Worm (Caenorhabditis elegans): Measurements from ENCODE around the gene W04H10.2.
A peak's percentile ranks its signal among the peaks of the same experiment; 100 is the strongest.

W04H10.2 gene

DNA sequence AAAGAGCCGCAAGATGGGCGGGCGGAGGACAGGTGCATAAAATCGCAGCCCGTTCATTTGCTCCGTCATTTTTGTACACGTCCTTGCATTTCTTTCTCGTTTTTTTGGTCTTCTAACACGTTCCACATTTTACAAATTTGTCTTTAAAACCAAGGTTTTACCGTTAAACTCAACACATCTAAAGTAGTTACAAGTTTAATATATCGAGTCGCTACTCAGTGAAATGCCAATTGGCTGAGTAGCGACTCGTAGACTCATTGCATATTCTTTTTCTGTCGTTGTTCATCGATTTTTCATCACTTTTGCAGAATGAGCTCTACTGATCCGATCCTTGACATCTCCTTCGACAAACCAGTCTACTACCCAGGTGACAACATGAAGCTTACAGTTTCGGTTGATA is 21.8 kb downstream of the W04H10.2 start, which contains the start of gene arrd-1:
TSS of gene arrd-1 (plus strand) at position 301 of the 400 bp plus-strand sequence.
- TF ChIP-seq gmeb-2 (tag; optimal IDR thresholded peaks at IDR 0.05) (no peak), mec-3 (tag; optimal IDR thresholded peaks at IDR 0.05; ENCODE audit: borderline replicate concordance) (no peak), ttx-3 (tag; optimal IDR thresholded peaks at IDR 0.05) (no peak), C08G9.2 (tag; optimal IDR thresholded peaks at IDR 0.05) (no peak)

DNA sequence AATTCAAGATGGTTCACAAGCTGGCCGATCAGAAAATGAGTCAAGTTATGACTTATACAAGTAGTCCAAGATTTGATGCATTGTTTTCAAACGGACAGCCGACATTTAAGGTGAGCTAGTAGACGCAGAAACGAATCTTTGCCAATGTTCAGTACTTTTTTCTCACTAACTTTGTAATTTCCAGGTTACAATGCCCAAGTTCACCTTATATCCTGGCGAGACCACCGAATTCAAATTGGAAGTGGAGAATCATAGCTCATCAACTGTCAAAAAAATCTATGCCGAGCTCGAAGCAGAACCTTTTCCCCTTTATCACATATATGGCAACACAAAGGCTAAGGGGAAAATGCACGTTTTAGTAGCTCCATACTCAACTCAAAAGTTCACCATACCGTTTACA is 22.5 kb downstream of the W04H10.2 start:
- TF ChIP-seq ceh-6 (GFP tag; optimal IDR thresholded peaks at IDR 0.05), result no peak
- TF ChIP-seq ceh-48 (tag; optimal IDR thresholded peaks at IDR 0.05), result no peak

DNA sequence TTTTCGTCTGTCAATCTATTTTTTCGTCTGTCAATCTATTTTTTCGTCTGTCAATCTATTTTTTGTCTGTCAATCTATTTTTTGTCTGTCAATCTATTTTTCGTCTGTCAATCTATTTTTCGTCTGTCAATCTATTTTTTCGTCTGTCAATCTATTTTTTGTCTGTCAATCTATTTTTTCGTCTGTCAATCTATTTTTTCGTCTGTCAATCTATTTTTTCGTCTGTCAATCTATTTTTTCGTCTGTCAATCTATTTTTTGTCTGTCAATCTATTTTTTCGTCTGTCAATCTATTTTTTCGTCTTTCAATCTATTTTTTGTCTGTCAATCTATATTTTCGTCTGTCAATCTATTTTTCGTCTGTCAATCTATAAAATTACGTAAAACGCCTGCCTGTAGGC is 24.1 kb downstream of the W04H10.2 start:
- TF ChIP-seq ceh-45 (GFP tag; IDR thresholded peaks at IDR 0.05), result 0 out of 2 replicates have a peak, but pooled peaks have one; percentile 50

DNA sequence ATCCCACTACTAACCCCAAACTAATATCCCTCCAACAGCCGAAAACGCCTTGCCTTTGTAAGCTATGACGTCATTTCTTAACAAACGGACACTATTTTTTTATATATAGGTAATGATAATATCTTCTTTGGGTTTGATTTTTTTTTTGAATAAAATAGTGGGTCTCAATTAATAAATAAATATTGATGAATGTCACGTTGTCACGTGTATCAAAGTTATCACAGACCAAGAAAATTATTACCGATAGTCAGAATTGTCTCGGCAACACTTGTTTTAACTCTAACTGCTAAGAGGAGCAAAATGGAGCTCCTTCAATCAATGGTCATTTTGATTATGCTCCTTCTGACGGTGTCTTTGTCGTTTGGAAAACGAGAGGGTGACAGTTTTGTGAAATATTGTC is 28.6 kb downstream of the W04H10.2 start, which contains the start of gene T04B8.1:
TSS of gene T04B8.1 (plus strand) at position 301 of the 400 bp plus-strand sequence.
- no peak for TF ChIP-seq ceh-45 (GFP tag; IDR thresholded peaks at IDR 0.05)
- no peak for TF ChIP-seq elt-4 (tag; optimal IDR thresholded peaks at IDR 0.05)
- TF ChIP-seq sox-2 (GFP tag; IDR thresholded peaks at IDR 0.05), result no peak
- TF ChIP-seq ref-2 (tag; optimal IDR thresholded peaks at IDR 0.05), result no peak
- no peak for TF ChIP-seq lim-6 (tag; optimal IDR thresholded peaks at IDR 0.05)
- no peak for TF ChIP-seq T23F11.4 (GFP tag; optimal IDR thresholded peaks at IDR 0.05)
- TF ChIP-seq dmd-4 (tag; optimal IDR thresholded peaks at IDR 0.05; ENCODE audit: borderline replicate concordance), result no peak

DNA sequence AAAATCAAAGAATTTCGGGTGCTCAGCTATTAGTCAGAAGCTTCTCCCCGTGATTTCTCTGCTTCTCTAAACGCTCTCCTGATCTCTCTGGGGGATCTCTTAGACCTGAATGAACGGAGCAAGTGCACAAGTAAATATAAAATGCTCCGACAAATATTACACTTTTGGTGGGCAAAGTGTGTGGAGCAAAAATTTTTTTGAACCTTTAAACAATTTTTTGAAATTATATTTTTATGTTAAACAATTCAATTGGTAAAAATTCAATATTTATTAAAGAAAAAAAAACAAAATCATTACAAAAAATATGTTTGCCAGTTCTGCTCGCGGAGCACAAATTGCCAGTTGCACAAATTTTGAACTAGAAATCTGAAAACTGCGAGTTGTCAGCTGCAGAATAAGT is 34.1 kb downstream of the W04H10.2 start, which contains the start of gene K07E8.6:
TSS of gene K07E8.6 (minus strand) at position 101 of the 400 bp plus-strand sequence.
- TF ChIP-seq ets-4 (tag; optimal IDR thresholded peaks at IDR 0.05), result no peak
- no peak for TF ChIP-seq npax-4 (tag; optimal IDR thresholded peaks at IDR 0.05)
- no peak for TF ChIP-seq ref-2 (tag; optimal IDR thresholded peaks at IDR 0.05)
- no peak for TF ChIP-seq madf-2 (tag; optimal IDR thresholded peaks at IDR 0.05)
- TF ChIP-seq mec-3 (tag; optimal IDR thresholded peaks at IDR 0.05; ENCODE audit: borderline replicate concordance), result no peak
- no peak for TF ChIP-seq ceh-6 (GFP tag; optimal IDR thresholded peaks at IDR 0.05)
- no peak for TF ChIP-seq dve-1 (tag; optimal IDR thresholded peaks at IDR 0.05)
- no peak for TF ChIP-seq T23F11.4 (GFP tag; optimal IDR thresholded peaks at IDR 0.05)
- TF ChIP-seq fax-1 (tag; optimal IDR thresholded peaks at IDR 0.05), result no peak
- no peak for TF ChIP-seq lim-6 (tag; optimal IDR thresholded peaks at IDR 0.05)
- TF ChIP-seq C08G9.2 (tag; optimal IDR thresholded peaks at IDR 0.05), result no peak
- TF ChIP-seq ceh-34 (tag; optimal IDR thresholded peaks at IDR 0.05), result no peak
- no peak for TF ChIP-seq nhr-232 (tag; optimal IDR thresholded peaks at IDR 0.05)

DNA sequence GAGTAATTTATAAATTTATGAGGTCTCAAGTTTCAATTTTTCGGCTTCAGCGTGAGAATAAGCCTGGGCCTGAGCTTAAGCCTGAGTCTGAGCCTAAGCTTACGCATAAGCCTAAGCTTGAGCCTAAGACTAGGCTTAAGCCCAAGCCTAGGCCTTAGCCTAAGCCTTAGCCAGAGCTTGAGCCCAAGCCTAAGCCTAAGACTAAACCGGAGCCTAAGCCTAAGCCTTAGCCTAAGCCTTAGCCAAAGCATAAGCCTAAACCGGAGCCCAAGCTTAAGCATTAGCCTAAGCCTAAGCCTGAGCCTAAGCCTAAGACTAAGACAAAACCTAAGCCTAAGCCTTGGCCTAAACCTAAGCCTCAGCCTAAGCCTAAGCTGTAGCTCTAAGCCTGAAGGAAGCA is 38.4 kb downstream of the W04H10.2 start:
- no peak for TF ChIP-seq ref-2 (tag; optimal IDR thresholded peaks at IDR 0.05)
- peak; percentile 80 for TF ChIP-seq dve-1 (tag; optimal IDR thresholded peaks at IDR 0.05)

DNA sequence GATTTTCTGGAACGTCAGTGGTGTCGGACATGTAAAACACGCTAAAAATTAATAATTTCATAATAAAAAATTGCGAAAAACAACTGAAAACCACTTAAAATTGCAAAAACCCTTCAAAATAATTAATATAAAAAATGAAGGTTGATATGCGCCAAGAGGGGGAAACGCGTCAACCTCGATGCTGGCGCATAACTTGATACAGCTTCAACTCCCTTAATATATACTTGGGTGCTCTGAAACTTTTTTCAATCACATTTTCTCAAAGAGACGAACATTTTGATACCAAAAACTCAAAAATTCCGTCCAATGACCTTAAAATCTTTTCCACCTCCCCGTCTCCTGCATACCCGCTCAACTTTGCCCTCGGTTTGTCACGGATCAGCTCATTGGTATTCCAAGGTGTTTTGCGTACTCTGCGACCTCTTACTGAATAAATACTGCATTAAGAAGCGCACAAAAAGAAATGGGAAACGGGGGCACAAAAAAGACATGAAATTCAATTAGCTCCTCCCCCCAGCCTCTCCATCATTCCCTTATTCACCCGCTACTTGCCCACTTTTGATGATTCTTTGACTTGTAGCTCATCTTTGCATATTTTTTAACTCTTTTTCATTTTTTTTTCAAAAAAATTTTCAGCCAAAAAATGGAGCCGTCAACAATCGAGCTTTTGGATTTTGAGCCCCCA is 45.1 kb downstream of the W04H10.2 start, which contains the start of the genes K07E8.7 and frpr-14:
TSS of gene K07E8.7 (minus strand) at position 47 of the 685 bp plus-strand sequence.
TSS of gene frpr-14 (plus strand) at position 635 of the 685 bp plus-strand sequence.
- no peak for TF ChIP-seq lim-6 (tag; optimal IDR thresholded peaks at IDR 0.05)
- no peak for TF ChIP-seq dmd-4 (tag; optimal IDR thresholded peaks at IDR 0.05; ENCODE audit: borderline replicate concordance)
- no peak for TF ChIP-seq ceh-2 (tag; optimal IDR thresholded peaks at IDR 0.05)
- TF ChIP-seq T23F11.4 (GFP tag; optimal IDR thresholded peaks at IDR 0.05), result no peak
- no peak for TF ChIP-seq K02D7.2 (tag; optimal IDR thresholded peaks at IDR 0.05)
- no peak for TF ChIP-seq tbx-2 (tag; optimal IDR thresholded peaks at IDR 0.05)
- TF ChIP-seq pax-1 (tag; optimal IDR thresholded peaks at IDR 0.05), result no peak
- peak; percentile 27 for TF ChIP-seq unc-42 (tag; optimal IDR thresholded peaks at IDR 0.05)

DNA sequence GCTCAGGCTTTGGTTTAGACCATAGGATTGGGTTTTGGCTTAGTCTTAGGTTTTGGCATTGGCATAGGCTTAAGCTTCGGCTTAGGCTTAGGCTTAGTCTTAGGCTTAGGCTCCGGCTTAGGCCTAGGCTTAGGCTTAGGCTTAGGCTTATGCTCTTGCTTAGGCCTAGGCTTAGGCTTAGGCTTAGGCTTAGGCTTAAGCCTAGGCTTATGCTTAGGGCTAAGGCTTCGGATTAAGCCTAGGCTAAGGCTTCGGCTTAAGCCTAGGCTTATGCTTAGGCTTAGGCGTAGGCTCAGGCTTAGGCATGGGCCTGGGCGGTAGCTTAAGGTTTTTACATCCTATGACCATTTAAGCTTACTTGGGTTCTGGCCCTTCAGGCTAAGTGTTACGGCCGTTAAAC is 46.0 kb downstream of the W04H10.2 start:
- no peak for TF ChIP-seq unc-42 (tag; optimal IDR thresholded peaks at IDR 0.05)
- TF ChIP-seq dve-1 (tag; optimal IDR thresholded peaks at IDR 0.05), result peak; percentile 79
- peak; percentile 24 for TF ChIP-seq mec-3 (tag; optimal IDR thresholded peaks at IDR 0.05; ENCODE audit: borderline replicate concordance)

All from whole organism, late embryonic.